Fruit fly (Drosophila melanogaster): ENCODE results near the gene scf.

scf gene

dm6 chr3L:1342133-1342580, 43.7 kb downstream of the scf start, which contains the start of gene indra (continued):
- TF ChIP-seq CG18476 (GFP tag; optimal IDR thresholded peaks at IDR 0.05) (peak; percentile 43), p53 (GFP tag; optimal IDR thresholded peaks at IDR 0.05) (no peak), otp (GFP tag; IDR thresholded peaks at IDR 0.05) (no peak), Hr51 (GFP tag; optimal IDR thresholded peaks at IDR 0.05) (peak in 1 of 2 experiments; percentile 49), CG14014 (GFP tag; IDR thresholded peaks at IDR 0.05) (peak; percentile 57; the same call in 1 of the 2 replicates), amos (GFP tag; IDR thresholded peaks at IDR 0.05; ENCODE audit: partially characterized antibody) (peak; percentile 58; the same call in 1 of the 2 replicates), pum (GFP tag; optimal IDR thresholded peaks at IDR 0.05) (peak; percentile 9), CG18599 (GFP tag; optimal IDR thresholded peaks at IDR 0.05) (peak; percentile 61), oc (tag; optimal IDR thresholded peaks at IDR 0.05) (no peak), ap (GFP tag; IDR thresholded peaks at IDR 0.05) (no peak), wdn (GFP tag; IDR thresholded peaks at IDR 0.05) (no peak), CG4617 (GFP tag; optimal IDR thresholded peaks at IDR 0.05; ENCODE audit: borderline replicate concordance) (peak; percentile 78), disco-r (GFP tag; optimal IDR thresholded peaks at IDR 0.05) (no peak), mam (GFP tag; optimal IDR thresholded peaks at IDR 0.05) (peak; percentile 52), CG18262 (tag; optimal IDR thresholded peaks at IDR 0.05) (peak; percentile 45), CG9437 (GFP tag; optimal IDR thresholded peaks at IDR 0.05) (peak; percentile 96), ERR (GFP tag; optimal IDR thresholded peaks at IDR 0.05) (peak; percentile 62), fu2 (GFP tag; optimal IDR thresholded peaks at IDR 0.05) (peak; percentile 71), Adf1 (GFP tag; IDR thresholded peaks at IDR 0.05) (no peak), CG10462 (GFP tag; optimal IDR thresholded peaks at IDR 0.05) (peak; percentile 36), lola (GFP tag; optimal IDR thresholded peaks at IDR 0.05) (peak in 1 of 3 experiments; percentile 53), CG10431 (GFP tag; optimal IDR thresholded peaks at IDR 0.05) (no peak), Rfx (GFP tag; IDR thresholded peaks at IDR 0.05) (peak; percentile 63; the same call in 1 of the 2 replicates), vnd (GFP tag; IDR thresholded peaks at IDR 0.05; ENCODE audit: partially characterized antibody) (peak; percentile 46; the same call in 2 of the 3 replicates), CG17328 (GFP tag; IDR thresholded peaks at IDR 0.05) (peak; percentile 55), cato (GFP tag; optimal IDR thresholded peaks at IDR 0.05; ENCODE audit: borderline replicate concordance) (peak; percentile 64), CG12104 (GFP tag; optimal IDR thresholded peaks at IDR 0.05) (peak; percentile 49), slbo (GFP tag; IDR thresholded peaks at IDR 0.05) (peak; percentile 59), CG13424 (tag; optimal IDR thresholded peaks at IDR 0.05) (peak; percentile 76), ttk (GFP tag; IDR thresholded peaks at IDR 0.05) (no peak), Pdp1 (GFP tag; optimal IDR thresholded peaks at IDR 0.05) (peak; percentile 52 to 100), Max (GFP tag; optimal IDR thresholded peaks at IDR 0.05) (peak; percentile 81), trh (GFP tag; optimal IDR thresholded peaks at IDR 0.05) (no peak), Ptx1 (GFP tag; IDR thresholded peaks at IDR 0.05) (peak; percentile 54), H15 (GFP tag; IDR thresholded peaks at IDR 0.05) (no peak), Side (GFP tag; optimal IDR thresholded peaks at IDR 0.05) (no peak), exex (tag; optimal IDR thresholded peaks at IDR 0.05) (no peak), tin (GFP tag; optimal IDR thresholded peaks at IDR 0.05) (peak; percentile 56), sisA (GFP tag; IDR thresholded peaks at IDR 0.05) (no peak), CG2120 (GFP tag; optimal IDR thresholded peaks at IDR 0.05) (peak; percentile 83), tll (GFP tag; optimal IDR thresholded peaks at IDR 0.05) (no peak), jing (GFP tag; optimal IDR thresholded peaks at IDR 0.05) (no peak), CG17361 (GFP tag; IDR thresholded peaks at IDR 0.05) (no peak; the same call in 2 of the 3 replicates), Spps (tag; optimal IDR thresholded peaks at IDR 0.05) (no peak), Six4 (GFP tag; optimal IDR thresholded peaks at IDR 0.05) (peak; percentile 23), Dll (GFP tag; IDR thresholded peaks at IDR 0.05; ENCODE audit: partially characterized antibody) (peak; percentile 57; the same call in 2 of the 4 replicates), Lhr (GFP tag; optimal IDR thresholded peaks at IDR 0.05) (peak; percentile 33), repo (GFP tag; optimal IDR thresholded peaks at IDR 0.05) (peak; percentile 12), unc-4 (GFP tag; IDR thresholded peaks at IDR 0.05; ENCODE audit: partially characterized antibody) (peak; percentile 58; the same call in 1 of the 2 replicates), fd102C (GFP tag; optimal IDR thresholded peaks at IDR 0.05) (no peak)
